Worm (Caenorhabditis elegans) whole organism, young adult: ENCODE data around the gene nlp-43.

Experiments
- B0019.2 ChIP-seq: fragments of 200-800 bp; sonication (Bioruptor generic); conservative IDR thresholded peaks from 2 replicates; pipeline ENCODE4 v1.3.6; 2022; ENCODE audit warnings: missing genetic modification reagents, missing genetic modification characterization, missing compliant biosample characterization
- B0035.1 ChIP-seq: sonication (generic microtip); optimal IDR thresholded peaks from 2 replicates; lab custom pipeline; 2016; ENCODE audit warnings: missing genetic modification characterization, mild to moderate bottlenecking, missing compliant biosample characterization, missing genotype, missing genetic modification reagents
- B0261.1 ChIP-seq: sonication (generic microtip); optimal IDR thresholded peaks from 2 replicates; lab custom pipeline; 2016; ENCODE audit warnings: mild to moderate bottlenecking, missing genetic modification characterization, moderate library complexity, missing compliant biosample characterization
- F10E7.11 ChIP-seq: sonication (generic microtip); optimal IDR thresholded peaks from 2 replicates; lab custom pipeline; 2017; ENCODE audit warnings: mild to moderate bottlenecking, missing genetic modification characterization, moderate library complexity, missing compliant biosample characterization
- F22D6.2 ChIP-seq: sonication (generic microtip); optimal IDR thresholded peaks from 2 replicates; lab custom pipeline; 2016; ENCODE audit warnings: mild to moderate bottlenecking, missing genetic modification characterization, missing compliant biosample characterization
- F49E8.2 ChIP-seq: sonication (generic microtip); optimal IDR thresholded peaks from 3 replicates; lab custom pipeline; 2017; ENCODE audit warnings: missing genetic modification characterization, mild to moderate bottlenecking, missing compliant biosample characterization, antibody characterized with exemption, moderate library complexity; ENCODE audit not compliant: insufficient read depth
- F52B5.7 ChIP-seq: sonication (generic microtip); optimal IDR thresholded peaks from 2 replicates; lab custom pipeline; 2016; ENCODE audit warnings: mild to moderate bottlenecking, missing genetic modification characterization, missing compliant biosample characterization
- K11D2.4 ChIP-seq: fragments of 200-800 bp; sonication (Bioruptor generic); IDR thresholded peaks from 2 replicates; pipeline ENCODE4 v1.3.6; 2022; ENCODE audit warnings: missing genetic modification reagents, missing genetic modification characterization, missing compliant biosample characterization
- T07F8.4 ChIP-seq: sonication (generic microtip); optimal IDR thresholded peaks from 2 replicates; lab custom pipeline; 2016; ENCODE audit warnings: mild to moderate bottlenecking, missing genetic modification characterization, moderate library complexity, missing compliant biosample characterization
- Y53G8AR.9 ChIP-seq: fragments of 200-800 bp; sonication (Bioruptor generic); conservative IDR thresholded peaks from 2 replicates; pipeline ENCODE4 v1.3.6; 2022; ENCODE audit warnings: missing genetic modification reagents, missing genetic modification characterization, missing compliant biosample characterization
- Y56A3A.18 ChIP-seq: fragments of 200-800 bp; sonication (Bioruptor generic); IDR thresholded peaks from 2 replicates; pipeline ENCODE4 v1.3.6; 2022; ENCODE audit warnings: missing genetic modification reagents, missing genetic modification characterization, missing compliant biosample characterization
- Y67H2A.10 ChIP-seq: fragments of 200-800 bp; sonication (Bioruptor generic); conservative IDR thresholded peaks from 2 replicates; pipeline ENCODE4 v1.3.6; 2022; ENCODE audit warnings: missing genetic modification reagents, missing genetic modification characterization, missing compliant biosample characterization
- akir-1 ChIP-seq: fragments of 200-800 bp; sonication (Bioruptor generic); optimal IDR thresholded peaks from 2 replicates; lab custom pipeline; 2018; ENCODE audit warnings: mild to moderate bottlenecking, missing genetic modification characterization, moderate library complexity, missing compliant biosample characterization
- ama-1 ChIP-seq, 3 experiments: fragments of 150-350 bp in 1 of 3; sonication (generic microtip) in 2 of 3; optimal IDR thresholded peaks; 2 replicates each; lab custom pipeline; 2014 to 2018; ENCODE audit warnings: missing biosample characterization in 2 of 3, missing genetic modification characterization in 2 of 3, missing genetic modification reagents in 2 of 3
- aptf-3 ChIP-seq: fragments of 200-800 bp; sonication (Bioruptor generic); IDR thresholded peaks from 2 replicates; pipeline ENCODE4 v1.3.6; 2022; ENCODE audit warnings: missing genetic modification characterization, missing compliant biosample characterization
- attf-3 ChIP-seq: fragments of 200-800 bp; sonication (Bioruptor generic); conservative IDR thresholded peaks from 2 replicates; pipeline ENCODE4 v1.3.6; 2022; ENCODE audit warnings: missing genetic modification reagents, missing genetic modification characterization, missing compliant biosample characterization
- cebp-2 ChIP-seq: fragments of 200-800 bp; sonication (Bioruptor generic); IDR thresholded peaks from 2 replicates; pipeline ENCODE4 v1.3.6; 2022; ENCODE audit warnings: missing genetic modification characterization, missing compliant biosample characterization
- ceh-27 ChIP-seq: fragments of 200-800 bp; sonication (Bioruptor generic); optimal IDR thresholded peaks from 2 replicates; lab custom pipeline; 2018; ENCODE audit warnings: mild to moderate bottlenecking, missing genetic modification characterization, moderate library complexity, missing compliant biosample characterization
- ceh-58 ChIP-seq: fragments of 200-800 bp; sonication (Bioruptor generic); IDR thresholded peaks from 2 replicates; pipeline ENCODE4 v1.3.6; 2022; ENCODE audit warnings: missing genetic modification characterization, missing compliant biosample characterization
- ceh-91 ChIP-seq: fragments of 200-800 bp; sonication (Bioruptor generic); IDR thresholded peaks from 2 replicates; pipeline ENCODE4 v1.3.6; 2022; ENCODE audit warnings: missing genetic modification reagents, missing genetic modification characterization, missing compliant biosample characterization
- dpff-1 ChIP-seq: sonication (generic microtip); optimal IDR thresholded peaks from 2 replicates; lab custom pipeline; 2017; ENCODE audit warnings: mild to moderate bottlenecking, missing genetic modification characterization, missing compliant biosample characterization
- efl-1 ChIP-seq: fragments of 150-350 bp; optimal IDR thresholded peaks from 2 replicates; lab custom pipeline; 2014; ENCODE audit warnings: missing biosample characterization, missing genetic modification reagents, missing genetic modification characterization
- egl-18 ChIP-seq: fragments of 200-800 bp; sonication (Bioruptor generic); IDR thresholded peaks from 2 replicates; pipeline ENCODE4 v1.3.6; 2022; ENCODE audit warnings: missing genetic modification reagents, missing genetic modification characterization, missing compliant biosample characterization
- egl-44 ChIP-seq: fragments of 200-800 bp; sonication (Bioruptor generic); IDR thresholded peaks from 2 replicates; pipeline ENCODE4 v1.3.6; 2022; ENCODE audit warnings: missing genetic modification reagents, missing genetic modification characterization, missing compliant biosample characterization
- ekl-4 ChIP-seq: fragments of 200-800 bp; sonication (Bioruptor generic); IDR thresholded peaks from 2 replicates; pipeline ENCODE4 v1.3.6; 2022; ENCODE audit warnings: missing genetic modification reagents, missing genetic modification characterization, missing compliant biosample characterization
- hlh-12 ChIP-seq: sonication (generic microtip); optimal IDR thresholded peaks from 2 replicates; lab custom pipeline; 2016; ENCODE audit warnings: missing genetic modification characterization, missing compliant biosample characterization
- hmg-20 ChIP-seq: fragments of 200-800 bp; sonication (Bioruptor generic); IDR thresholded peaks from 2 replicates; pipeline ENCODE4 v1.3.6; 2022; ENCODE audit warnings: missing genetic modification reagents, missing genetic modification characterization, missing compliant biosample characterization
- hrde-1 ChIP-seq: sonication (generic microtip); optimal IDR thresholded peaks from 2 replicates; lab custom pipeline; 2016; ENCODE audit warnings: missing genetic modification characterization, mild to moderate bottlenecking, missing compliant biosample characterization, moderate library complexity, missing genotype, missing genetic modification reagents, borderline replicate concordance
- lag-1 ChIP-seq: fragments of 200-800 bp; sonication (Bioruptor generic); IDR thresholded peaks from 2 replicates; pipeline ENCODE4 v1.3.6; 2022; ENCODE audit warnings: missing genetic modification reagents, missing genetic modification characterization, missing compliant biosample characterization
- let-526 ChIP-seq: fragments of 200-800 bp; sonication (Bioruptor generic); IDR thresholded peaks from 2 replicates; pipeline ENCODE4 v1.3.6; 2022; ENCODE audit warnings: missing genetic modification reagents, missing genetic modification characterization, missing compliant biosample characterization
- let-607 ChIP-seq, 2 experiments: fragments of 200-800 bp in 1 of 2; sonication (Bioruptor generic) in 1 of 2; sonication (generic microtip) in 1 of 2; optimal IDR thresholded peaks; 2 replicates each; lab custom pipeline; 2016 to 2018; ENCODE audit warnings: mild to moderate bottlenecking in 2 of 2, missing compliant biosample characterization in 2 of 2, missing genetic modification characterization in 2 of 2, moderate library complexity in 2 of 2, missing genotype in 1 of 2
- lin-26 ChIP-seq: fragments of 200-800 bp; sonication (Bioruptor generic); IDR thresholded peaks from 2 replicates; pipeline ENCODE4 v1.3.6; 2022; ENCODE audit warnings: missing genetic modification reagents, missing genetic modification characterization, missing compliant biosample characterization
- lin-35 ChIP-seq, 3 experiments: fragments of 150-350 bp in 2 of 3; sonication (generic microtip) in 1 of 3; optimal IDR thresholded peaks; 2 replicates each; lab custom pipeline; 2014 to 2018; ENCODE audit warnings: missing biosample characterization in 3 of 3, missing genetic modification characterization in 3 of 3, missing genetic modification reagents in 3 of 3
- mel-28 ChIP-seq: sonication (generic microtip); optimal IDR thresholded peaks from 2 replicates; lab custom pipeline; 2016; ENCODE audit warnings: borderline replicate concordance, mild to moderate bottlenecking, missing genetic modification characterization, missing compliant biosample characterization
- nfyb-1 ChIP-seq: fragments of 200-800 bp; sonication (Bioruptor generic); IDR thresholded peaks from 2 replicates; pipeline ENCODE4 v1.3.6; 2022; ENCODE audit warnings: missing genetic modification reagents, missing genetic modification characterization, missing compliant biosample characterization
- nhr-120 ChIP-seq: fragments of 200-800 bp; sonication (Bioruptor generic); IDR thresholded peaks from 2 replicates; pipeline ENCODE4 v1.3.6; 2022; ENCODE audit warnings: missing genetic modification characterization, missing compliant biosample characterization
- nhr-90 ChIP-seq: sonication (generic microtip); optimal IDR thresholded peaks from 2 replicates; lab custom pipeline; 2016; ENCODE audit warnings: missing genotype, mild to moderate bottlenecking, missing genetic modification characterization, missing compliant biosample characterization
- pbrm-1 ChIP-seq: fragments of 200-800 bp; sonication (Bioruptor generic); IDR thresholded peaks from 2 replicates; pipeline ENCODE4 v1.3.6; 2022; ENCODE audit warnings: missing genetic modification reagents, missing genetic modification characterization, missing compliant biosample characterization
- rcor-1 ChIP-seq: fragments of 200-800 bp; sonication (Bioruptor generic); IDR thresholded peaks from 2 replicates; pipeline ENCODE4 v1.3.6; 2022; ENCODE audit warnings: missing genetic modification reagents, missing genetic modification characterization, missing compliant biosample characterization
- repo-1 ChIP-seq: sonication (generic microtip); optimal IDR thresholded peaks from 2 replicates; lab custom pipeline; 2017; ENCODE audit warnings: mild to moderate bottlenecking, missing genetic modification characterization, missing compliant biosample characterization
- sea-2 ChIP-seq: fragments of 200-800 bp; sonication (Bioruptor generic); IDR thresholded peaks from 2 replicates; pipeline ENCODE4 v1.3.6; 2022; ENCODE audit warnings: missing genetic modification characterization, missing compliant biosample characterization
- tbx-9 ChIP-seq: sonication (generic microtip); optimal IDR thresholded peaks from 2 replicates; lab custom pipeline; 2016; ENCODE audit warnings: borderline replicate concordance, missing genetic modification characterization, inconsistent platforms, missing compliant biosample characterization
- tlf-1 ChIP-seq: fragments of 200-800 bp; sonication (Bioruptor generic); optimal IDR thresholded peaks from 2 replicates; lab custom pipeline; 2018; ENCODE audit warnings: mild to moderate bottlenecking, missing genetic modification characterization, missing compliant biosample characterization
- unc-62 ChIP-seq: fragments of 150-350 bp; optimal IDR thresholded peaks from 2 replicates; lab custom pipeline; 2014; ENCODE audit warnings: missing biosample characterization, missing genetic modification reagents, missing genetic modification characterization
- ztf-22 ChIP-seq: fragments of 200-800 bp; sonication (Bioruptor generic); optimal IDR thresholded peaks from 2 replicates; lab custom pipeline; 2018; ENCODE audit warnings: mild to moderate bottlenecking, missing genetic modification characterization, moderate library complexity, missing compliant biosample characterization
- ztf-26 ChIP-seq: sonication (generic microtip); optimal IDR thresholded peaks from 2 replicates; lab custom pipeline; 2017; ENCODE audit warnings: missing genetic modification characterization, missing compliant biosample characterization
- ztf-3 ChIP-seq: fragments of 200-800 bp; sonication (Bioruptor generic); optimal IDR thresholded peaks from 2 replicates; lab custom pipeline; 2018; ENCODE audit warnings: mild to moderate bottlenecking, missing genetic modification characterization, missing compliant biosample characterization

nlp-43 gene

ce11 chrIII:5025136-5025629 is 17.0 kb upstream of the nlp-43 start (continued):
- TF ChIP-seq ztf-22 (GFP tag; lab: Kevin White, UChicago) (no peak), F49E8.2 (tag; lab: Kevin White, UChicago) (no peak), ekl-4 (GFP tag; lab: Robert Waterston, UW) (peak; percentile 51; the same call in 1 of the 2 replicates), F22D6.2 (tag; lab: Kevin White, UChicago) (no peak), egl-18 (GFP tag; lab: Robert Waterston, UW) (no peak), B0019.2 (GFP tag; lab: Robert Waterston, UW) (no peak), mel-28 (peak; percentile 37), Y53G8AR.9 (GFP tag; lab: Robert Waterston, UW) (0 out of 2 replicates have a peak, but pooled peaks have one; percentile 75), Y67H2A.10 (peak; percentile 12; the same call in 1 of the 2 replicates), T07F8.4 (peak; percentile 5), nhr-90 (peak; percentile 45), efl-1 (no peak), tbx-9 (tag; lab: Kevin White, UChicago) (peak; percentile 63), B0261.1 (tag; lab: Kevin White, UChicago) (peak; percentile 19), ztf-3 (no peak), hrde-1 (tag; lab: Kevin White, UChicago) (peak; percentile 58), sea-2 (no peak), pbrm-1 (peak; percentile 45; the same call in 1 of the 2 replicates), lag-1 (GFP tag; lab: Robert Waterston, UW) (no peak), Y56A3A.18 (GFP tag; lab: Robert Waterston, UW) (peak; percentile 11; the same call in 1 of the 2 replicates), hlh-12 (tag; lab: Kevin White, UChicago) (no peak), lin-26 (GFP tag; lab: Robert Waterston, UW) (no peak), let-526 (GFP tag; lab: Robert Waterston, UW) (no peak), lin-35 (GFP tag; optimal IDR thresholded peaks at IDR 0.05; lab: Kevin White, UChicago) (peak in 1 of 3 experiments; percentile 20), hmg-20 (0 out of 2 replicates have a peak, but pooled peaks have one; percentile 5), egl-44 (GFP tag; lab: Robert Waterston, UW) (no peak; the same call in 1 of the 2 replicates), ztf-26 (tag; lab: Kevin White, UChicago) (peak; percentile 66), attf-3 (GFP tag; lab: Robert Waterston, UW) (peak; percentile 16; the same call in 1 of the 2 replicates), let-607 (tag; optimal IDR thresholded peaks at IDR 0.05; lab: Kevin White, UChicago) (peak in 1 of 2 experiments; percentile 21), ama-1 (optimal IDR thresholded peaks at IDR 0.05; lab: Kevin White, UChicago) (peak; percentile 90), ama-1 (GFP tag; optimal IDR thresholded peaks at IDR 0.05; lab: Kevin White, UChicago) (peak in 1 of 2 experiments; percentile 39), nhr-120 (GFP tag; lab: Robert Waterston, UW) (0 out of 2 replicates have a peak, but pooled peaks have one; percentile 4), F10E7.11 (tag; lab: Kevin White, UChicago) (no peak), B0035.1 (tag; lab: Kevin White, UChicago) (peak; percentile 68), ceh-27 (no peak), nfyb-1 (GFP tag; lab: Robert Waterston, UW) (0 out of 2 replicates have a peak, but pooled peaks have one; percentile 65), cebp-2 (no peak), K11D2.4 (peak; percentile 60; the same call in 1 of the 2 replicates), ceh-91 (GFP tag; lab: Robert Waterston, UW) (0 out of 2 replicates have a peak, but pooled peaks have one; percentile 24), aptf-3 (GFP tag; lab: Robert Waterston, UW) (no peak), tlf-1 (peak; percentile 67), akir-1 (no peak), repo-1 (tag; lab: Kevin White, UChicago) (peak; percentile 62), ceh-58 (GFP tag; lab: Robert Waterston, UW) (no peak), dpff-1 (tag; lab: Kevin White, UChicago) (no peak), unc-62 (GFP tag; lab: Kevin White, UChicago) (no peak), rcor-1 (peak; percentile 57), F52B5.7 (tag; lab: Kevin White, UChicago) (peak; percentile 64)
